Fruit fly (Drosophila melanogaster) whole organism, embryonic: ENCODE measurements around the gene CG11892.

Experiments
- Antp ChIP-seq: fragments of 200-800 bp; sonication (Bioruptor generic); optimal IDR thresholded peaks from 3 replicates; lab custom pipeline; 2016; ENCODE audit warnings: missing biosample characterization, missing genetic modification characterization
- Atf3 ChIP-seq: fragments of 200-800 bp; sonication (Bioruptor generic); optimal IDR thresholded peaks from 3 replicates; lab custom pipeline; 2016; ENCODE audit warnings: missing biosample characterization, missing genetic modification characterization
- CG10462 ChIP-seq: fragments of 200-800 bp; sonication (Bioruptor generic); optimal IDR thresholded peaks from 2 replicates; lab custom pipeline; 2016; ENCODE audit warnings: missing biosample characterization, missing genetic modification characterization
- CG12071 ChIP-seq: fragments of 200-800 bp; sonication (Bioruptor generic); optimal IDR thresholded peaks from 3 replicates; lab custom pipeline; 2018; ENCODE audit warnings: missing biosample characterization, mild to moderate bottlenecking, missing genetic modification characterization
- CG12155 ChIP-seq: fragments of 200-800 bp; sonication (Bioruptor generic); optimal IDR thresholded peaks from 3 replicates; lab custom pipeline; 2016; ENCODE audit warnings: missing biosample characterization, missing genetic modification characterization
- CG13123 ChIP-seq: fragments of 200-800 bp; sonication (Bioruptor generic); optimal IDR thresholded peaks from 2 replicates; lab custom pipeline; 2016; ENCODE audit warnings: missing biosample characterization, missing genetic modification characterization
- CG15479 ChIP-seq: fragments of 200-800 bp; sonication (Bioruptor generic); optimal IDR thresholded peaks from 3 replicates; lab custom pipeline; 2019; ENCODE audit warnings: missing biosample characterization, mild to moderate bottlenecking, missing genetic modification characterization, moderate library complexity
- CG17912 ChIP-seq: fragments of 200-800 bp; sonication (Bioruptor generic); optimal IDR thresholded peaks from 2 replicates; lab custom pipeline; 2018; ENCODE audit warnings: missing biosample characterization, mild to moderate bottlenecking, missing genetic modification characterization
- CG18262 ChIP-seq: fragments of 200-800 bp; optimal IDR thresholded peaks from 3 replicates; lab custom pipeline; 2019; ENCODE audit warnings: missing biosample characterization, mild to moderate bottlenecking, missing genetic modification characterization, moderate library complexity
- CG2202 ChIP-seq: fragments of 200-800 bp; sonication (Bioruptor generic); optimal IDR thresholded peaks from 2 replicates; lab custom pipeline; 2018; ENCODE audit warnings: missing biosample characterization, mild to moderate bottlenecking, missing genetic modification characterization
- CG30403 ChIP-seq: fragments of 200-800 bp; sonication (Bioruptor generic); optimal IDR thresholded peaks from 3 replicates; lab custom pipeline; 2016; ENCODE audit warnings: missing biosample characterization, missing genetic modification characterization
- CG3163 ChIP-seq: fragments of 200-800 bp; sonication (Bioruptor generic); optimal IDR thresholded peaks from 3 replicates; lab custom pipeline; 2016; ENCODE audit warnings: missing biosample characterization, missing genetic modification characterization
- CG3281 ChIP-seq: fragments of 200-800 bp; sonication (Bioruptor generic); optimal IDR thresholded peaks from 3 replicates; lab custom pipeline; 2017; ENCODE audit warnings: missing biosample characterization, mild to moderate bottlenecking, missing genetic modification characterization
- CG3838 ChIP-seq: fragments of 200-800 bp; sonication (Bioruptor generic); optimal IDR thresholded peaks from 3 replicates; lab custom pipeline; 2016; ENCODE audit warnings: missing biosample characterization, missing genetic modification characterization
- CG5180 ChIP-seq: fragments of 200-800 bp; sonication (Bioruptor generic); optimal IDR thresholded peaks from 3 replicates; lab custom pipeline; 2017; ENCODE audit warnings: missing biosample characterization, missing genetic modification characterization, mild to moderate bottlenecking, moderate library complexity, missing genetic modification reagents
- CG7357 ChIP-seq: fragments of 200-800 bp; sonication (Bioruptor generic); IDR thresholded peaks from 3 replicates; pipeline ENCODE4 v1.3.6; 2022; ENCODE audit warnings: missing biosample characterization, missing genetic modification characterization
- CG7556 ChIP-seq: fragments of 200-800 bp; sonication (Bioruptor generic); optimal IDR thresholded peaks from 2 replicates; lab custom pipeline; 2017; ENCODE audit warnings: missing biosample characterization, mild to moderate bottlenecking, missing genetic modification characterization
- CG7745 ChIP-seq: fragments of 200-800 bp; sonication (Bioruptor generic); optimal IDR thresholded peaks from 2 replicates; lab custom pipeline; 2018; ENCODE audit warnings: missing biosample characterization, mild to moderate bottlenecking, missing genetic modification characterization, moderate library complexity
- CG8478 ChIP-seq: fragments of >200 bp; optimal IDR thresholded peaks from 2 replicates; lab custom pipeline; 2018
- CG8924 ChIP-seq: fragments of 200-800 bp; optimal IDR thresholded peaks from 3 replicates; lab custom pipeline; 2019; ENCODE audit warnings: missing biosample characterization, mild to moderate bottlenecking, missing genetic modification characterization, moderate library complexity
- CG9797 ChIP-seq: fragments of 200-800 bp; sonication (Bioruptor generic); optimal IDR thresholded peaks from 3 replicates; lab custom pipeline; 2018; ENCODE audit warnings: missing biosample characterization, mild to moderate bottlenecking, missing genetic modification characterization
- CoRest ChIP-seq: fragments of 200-800 bp; sonication (Bioruptor generic); optimal IDR thresholded peaks from 3 replicates; lab custom pipeline; 2018; ENCODE audit warnings: missing biosample characterization, mild to moderate bottlenecking, missing genetic modification characterization, moderate library complexity
- Dbx ChIP-seq: fragments of 200-800 bp; sonication (Bioruptor generic); IDR thresholded peaks from 3 replicates; pipeline ENCODE4 v1.3.6; 2022; ENCODE audit warnings: missing biosample characterization, missing genetic modification characterization
- Dll ChIP-seq: fragments of 200-800 bp; sonication (Bioruptor generic); IDR thresholded peaks from 4 replicates; pipeline ENCODE4 v1.3.6; 2022; ENCODE audit warnings: missing biosample characterization, missing genetic modification characterization; ENCODE audit not compliant: partially characterized antibody
- Doc2 ChIP-seq: fragments of 200-800 bp; sonication (Bioruptor generic); IDR thresholded peaks from 2 replicates; pipeline ENCODE4 v1.3.6; 2022; ENCODE audit warnings: missing biosample characterization, missing genetic modification characterization
- E2f1 ChIP-seq: fragments of 200-800 bp; sonication (Bioruptor generic); IDR thresholded peaks from 2 replicates; pipeline ENCODE4 v1.3.6; 2022; ENCODE audit warnings: missing biosample characterization, missing genetic modification characterization
- Fer3 ChIP-seq: fragments of 200-800 bp; sonication (Bioruptor generic); optimal IDR thresholded peaks from 2 replicates; lab custom pipeline; 2018; ENCODE audit warnings: missing biosample characterization, mild to moderate bottlenecking, missing genetic modification characterization, moderate library complexity
- Gsc ChIP-seq: fragments of 200-800 bp; sonication (Bioruptor generic); IDR thresholded peaks from 2 replicates; pipeline ENCODE4 v1.3.6; 2022; ENCODE audit warnings: missing biosample characterization, missing genetic modification characterization
- Hey ChIP-seq: fragments of 200-800 bp; sonication (Bioruptor generic); optimal IDR thresholded peaks from 3 replicates; lab custom pipeline; 2018; ENCODE audit warnings: missing biosample characterization, mild to moderate bottlenecking, missing genetic modification characterization
- Hmr ChIP-seq: fragments of 200-800 bp; sonication (Bioruptor generic); optimal IDR thresholded peaks from 3 replicates; lab custom pipeline; 2017; ENCODE audit warnings: mild to moderate bottlenecking, missing biosample characterization, missing genetic modification reagents, missing genetic modification characterization
- Hr78 ChIP-seq, 2 experiments: fragments of 200-800 bp in 1 of 2; fragments of >200 bp in 1 of 2; sonication (Bioruptor generic) in 1 of 2; optimal IDR thresholded peaks; 2 replicates each; lab custom pipeline; 2017 to 2019; ENCODE audit warnings: missing biosample characterization in 2 of 2, missing genetic modification characterization in 2 of 2, mild to moderate bottlenecking in 1 of 2, moderate library complexity in 1 of 2
- Nf-YB ChIP-seq: fragments of 200-800 bp; sonication (Bioruptor generic); optimal IDR thresholded peaks from 3 replicates; lab custom pipeline; 2019; ENCODE audit warnings: missing biosample characterization, mild to moderate bottlenecking, missing genetic modification characterization, moderate library complexity
- NfI ChIP-seq: fragments of 200-800 bp; sonication (Bioruptor generic); optimal IDR thresholded peaks from 3 replicates; lab custom pipeline; 2018; ENCODE audit warnings: missing biosample characterization, mild to moderate bottlenecking, missing genetic modification characterization, moderate library complexity
- PHDP ChIP-seq: fragments of 200-800 bp; sonication (Bioruptor generic); optimal IDR thresholded peaks from 3 replicates; lab custom pipeline; 2018; ENCODE audit warnings: missing biosample characterization, mild to moderate bottlenecking, missing genetic modification characterization, moderate library complexity
- Sox102F ChIP-seq: fragments of 200-800 bp; sonication (Bioruptor generic); optimal IDR thresholded peaks from 2 replicates; lab custom pipeline; 2018; ENCODE audit warnings: missing biosample characterization, mild to moderate bottlenecking, missing genetic modification characterization, moderate library complexity
- ato ChIP-seq: fragments of 200-800 bp; sonication (Bioruptor generic); IDR thresholded peaks from 2 replicates; pipeline ENCODE4 v1.3.6; 2022; ENCODE audit warnings: missing biosample characterization, missing genetic modification characterization; ENCODE audit not compliant: partially characterized antibody
- bsh ChIP-seq, 2 experiments: fragments of 200-800 bp; sonication (Bioruptor generic); optimal IDR thresholded peaks; 2 replicates each; lab custom pipeline; 2017 to 2018; ENCODE audit warnings: mild to moderate bottlenecking in 2 of 2, missing biosample characterization in 2 of 2, missing genetic modification characterization in 2 of 2, moderate library complexity in 1 of 2
- chn ChIP-seq: fragments of 200-800 bp; sonication (Bioruptor generic); optimal IDR thresholded peaks from 2 replicates; lab custom pipeline; 2016; ENCODE audit warnings: missing biosample characterization, missing genetic modification characterization
- crp ChIP-seq, 2 experiments: fragments of 200-800 bp; sonication (Bioruptor generic); optimal IDR thresholded peaks; 2 replicates in 1 of 2; 3 replicates in 1 of 2; lab custom pipeline; 2017; ENCODE audit warnings: missing biosample characterization in 2 of 2, missing genetic modification characterization in 2 of 2, mild to moderate bottlenecking in 1 of 2, moderate library complexity in 1 of 2
- da ChIP-seq: fragments of 200-800 bp; sonication (Bioruptor generic); optimal IDR thresholded peaks from 2 replicates; lab custom pipeline; 2016; ENCODE audit warnings: missing biosample characterization, missing genetic modification characterization
- fu2 ChIP-seq: fragments of 200-800 bp; sonication (Bioruptor generic); optimal IDR thresholded peaks from 2 replicates; lab custom pipeline; 2016; ENCODE audit warnings: missing biosample characterization, missing genetic modification characterization
- jigr1 ChIP-seq: fragments of 200-800 bp; sonication (Bioruptor generic); IDR thresholded peaks from 3 replicates; pipeline ENCODE4 v1.3.6; 2022; ENCODE audit warnings: missing biosample characterization, missing genetic modification characterization
- kah ChIP-seq: fragments of 200-800 bp; sonication (Bioruptor generic); optimal IDR thresholded peaks from 2 replicates; lab custom pipeline; 2018; ENCODE audit warnings: missing biosample characterization, mild to moderate bottlenecking, missing genetic modification characterization
- lola ChIP-seq, 3 experiments: fragments of >200 bp in 2 of 3; fragments of 200-800 bp in 1 of 3; sonication (Bioruptor generic) in 1 of 3; optimal IDR thresholded peaks; 2 replicates each; lab custom pipeline; 2017 to 2019; ENCODE audit warnings: missing biosample characterization in 3 of 3, missing genetic modification characterization in 3 of 3, mild to moderate bottlenecking in 1 of 3, moderate library complexity in 1 of 3
- peb ChIP-seq: fragments of 200-800 bp; sonication (Bioruptor generic); IDR thresholded peaks from 2 replicates; pipeline ENCODE4 v1.3.6; 2022; ENCODE audit warnings: missing biosample characterization, missing genetic modification characterization
- rib ChIP-seq: fragments of 200-800 bp; sonication (Bioruptor generic); IDR thresholded peaks from 2 replicates; pipeline ENCODE4 v1.3.6; 2022; ENCODE audit warnings: missing biosample characterization, missing genetic modification characterization
- tap ChIP-seq: fragments of 200-800 bp; optimal IDR thresholded peaks from 3 replicates; lab custom pipeline; 2019; ENCODE audit warnings: missing biosample characterization, mild to moderate bottlenecking, missing genetic modification characterization, moderate library complexity
- tup ChIP-seq: fragments of 200-800 bp; sonication (Bioruptor generic); optimal IDR thresholded peaks from 2 replicates; lab custom pipeline; 2016; ENCODE audit warnings: missing biosample characterization, mild to moderate bottlenecking, missing genetic modification characterization, moderate library complexity
- usp ChIP-seq: fragments of >200 bp; optimal IDR thresholded peaks from 2 replicates; lab custom pipeline; 2017; ENCODE audit warnings: missing biosample characterization, missing genetic modification characterization
- vfl ChIP-seq: fragments of 200-800 bp; sonication (Bioruptor generic); optimal IDR thresholded peaks from 2 replicates; lab custom pipeline; 2016; ENCODE audit warnings: missing biosample characterization, missing genetic modification characterization

CG11892 gene

DNA sequence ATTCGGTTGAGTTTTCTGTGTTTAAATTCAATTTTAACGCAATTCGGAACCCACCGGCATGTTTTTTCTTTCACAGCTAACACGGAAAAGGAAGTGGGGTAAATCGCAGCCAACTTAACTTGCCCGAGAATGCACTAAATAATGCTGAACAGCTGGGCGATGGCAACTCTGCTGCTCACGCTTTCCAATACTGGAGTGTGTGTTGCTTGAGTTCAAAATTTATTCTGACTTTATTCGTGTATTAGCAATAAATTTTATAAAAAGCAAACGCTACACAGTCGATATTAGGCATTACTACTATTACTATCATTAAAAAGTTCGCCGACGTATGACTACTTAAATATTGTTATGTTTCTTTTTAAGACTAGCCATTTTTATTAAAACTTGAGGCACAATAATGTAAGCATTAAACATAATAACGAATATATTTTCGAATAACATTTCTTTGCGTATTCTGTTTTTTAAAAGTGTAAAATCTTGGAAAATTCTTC is 33.9 kb upstream of the CG11892 start, which contains the start of the genes RpS27 and Nup37 (continued):
- peak in 1 of 3 experiments; percentile 83 for TF ChIP-seq lola (GFP tag; optimal IDR thresholded peaks at IDR 0.05; lab: Kevin White, UChicago)
- peak; percentile 50 to 93 for TF ChIP-seq bsh (GFP tag; optimal IDR thresholded peaks at IDR 0.05; lab: Kevin White, UChicago)
- peak; percentile 96 for TF ChIP-seq PHDP
- peak; percentile 98 for TF ChIP-seq Fer3 (tag; lab: Kevin White, UChicago)
- peak; percentile 94 for TF ChIP-seq E2f1
- no peak for TF ChIP-seq usp
- peak; percentile 99 for TF ChIP-seq CG12071 (GFP tag; lab: Kevin White, UChicago)
- peak; percentile 98 for TF ChIP-seq chn (GFP tag; lab: Kevin White, UChicago)
- peak; percentile 99 for TF ChIP-seq Hey
- peak; percentile 98 for TF ChIP-seq Atf3 (GFP tag; lab: Kevin White, UChicago)
- peak; percentile 96 for TF ChIP-seq CG30403 (GFP tag; lab: Kevin White, UChicago)
- peak; percentile 91 for TF ChIP-seq CG5180
- TF ChIP-seq CG7745 (tag; lab: Kevin White, UChicago), result peak; percentile 83
- peak; percentile 99 for TF ChIP-seq CG3281 (GFP tag; lab: Kevin White, UChicago)
- peak; percentile 99 for TF ChIP-seq Dbx (GFP tag; lab: Robert Waterston, UW)
- TF ChIP-seq CG8924 (tag; lab: Kevin White, UChicago), result peak; percentile 93
- TF ChIP-seq Nf-YB (GFP tag; lab: Kevin White, UChicago), result peak; percentile 84
- TF ChIP-seq CG13123 (GFP tag; lab: Kevin White, UChicago), result peak; percentile 100
- peak; percentile 99 for TF ChIP-seq da (GFP tag; lab: Kevin White, UChicago)
- TF ChIP-seq CG7357, result peak; percentile 73
- TF ChIP-seq CoRest, result peak; percentile 95
- peak; percentile 96 for TF ChIP-seq CG9797 (GFP tag; lab: Kevin White, UChicago)
- TF ChIP-seq CG3163 (GFP tag; lab: Kevin White, UChicago), result peak; percentile 94
- TF ChIP-seq crp (GFP tag; optimal IDR thresholded peaks at IDR 0.05; lab: Kevin White, UChicago), result peak; percentile 47 to 90
- peak; percentile 90 for TF ChIP-seq Sox102F (GFP tag; lab: Kevin White, UChicago)
- TF ChIP-seq Dll (GFP tag; lab: Robert Waterston, UW), result no peak
- peak; percentile 98 for TF ChIP-seq CG3838 (GFP tag; lab: Kevin White, UChicago)
- peak; percentile 99 for TF ChIP-seq Hmr (GFP tag; lab: Kevin White, UChicago)
- peak; percentile 94 for TF ChIP-seq kah (GFP tag; lab: Kevin White, UChicago)
- TF ChIP-seq CG7556 (GFP tag; lab: Kevin White, UChicago), result peak; percentile 93
- TF ChIP-seq CG10462, result peak; percentile 93
- TF ChIP-seq CG2202, result peak; percentile 96
- peak; percentile 91 for TF ChIP-seq rib
- no peak for TF ChIP-seq Hr78 (GFP tag; optimal IDR thresholded peaks at IDR 0.05; lab: Kevin White, UChicago)
- TF ChIP-seq jigr1 (GFP tag; lab: Robert Waterston, UW), result peak; percentile 72; the same call in 1 of the 3 replicates
- TF ChIP-seq tap (tag; lab: Kevin White, UChicago), result peak; percentile 88
- peak; percentile 89 for TF ChIP-seq peb (GFP tag; lab: Robert Waterston, UW)
- peak; percentile 98 for TF ChIP-seq Antp (GFP tag; lab: Kevin White, UChicago)
- TF ChIP-seq CG18262 (tag; lab: Kevin White, UChicago), result peak; percentile 91
- no peak for TF ChIP-seq ato (GFP tag; lab: Robert Waterston, UW)
- TF ChIP-seq CG8478 (lab: Kevin White, UChicago), result no peak
- TF ChIP-seq CG12155 (GFP tag; lab: Kevin White, UChicago), result peak; percentile 93
- peak; percentile 83; the same call in 1 of the 2 replicates for TF ChIP-seq Gsc (GFP tag; lab: Robert Waterston, UW)
- TF ChIP-seq CG15479, result peak; percentile 75
- peak; percentile 98 for TF ChIP-seq fu2 (GFP tag; lab: Kevin White, UChicago)
- TF ChIP-seq tup, result peak; percentile 93
- TF ChIP-seq NfI, result peak; percentile 100
- peak; percentile 98 for TF ChIP-seq vfl (GFP tag; lab: Kevin White, UChicago)
- TF ChIP-seq Doc2, result peak; percentile 94
- TF ChIP-seq CG17912 (GFP tag; lab: Kevin White, UChicago), result peak; percentile 100
